Fruit fly (Drosophila melanogaster): ENCODE measurements around the gene osk.

DNA sequence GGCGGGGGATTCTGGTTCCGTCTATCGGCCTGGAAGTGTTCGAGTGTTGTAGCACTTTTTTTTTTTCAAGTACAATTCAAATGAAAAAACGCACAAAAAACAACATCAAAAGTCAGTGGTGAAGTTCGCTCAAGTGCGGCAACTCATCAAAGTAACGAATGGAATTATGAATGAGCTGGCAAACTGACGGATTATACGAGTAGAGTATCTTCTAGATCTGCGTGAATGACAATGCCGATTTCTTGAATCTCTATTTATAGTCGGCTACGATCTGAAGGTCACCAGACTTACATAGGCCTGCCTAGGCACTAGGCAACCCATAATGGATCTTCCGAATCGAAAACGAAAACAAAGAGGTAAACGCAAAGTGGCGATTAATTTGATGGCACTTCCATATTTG is 49.3 kb upstream of the osk start:
- TF ChIP-seq fru (GFP tag; optimal IDR thresholded peaks at IDR 0.05) (no peak), rgr (GFP tag; optimal IDR thresholded peaks at IDR 0.05) (no peak), woc (GFP tag; optimal IDR thresholded peaks at IDR 0.05) (no peak), Hr83 (GFP tag; optimal IDR thresholded peaks at IDR 0.05; ENCODE audit: poor library complexity, severe bottlenecking) (no peak), Myc (optimal IDR thresholded peaks at IDR 0.05) (no peak), sv (GFP tag; optimal IDR thresholded peaks at IDR 0.05) (no peak), pan (optimal IDR thresholded peaks at IDR 0.05) (no peak), br (GFP tag; optimal IDR thresholded peaks at IDR 0.05) (no peak), psq (GFP tag; optimal IDR thresholded peaks at IDR 0.05) (no peak), usp (GFP tag; optimal IDR thresholded peaks at IDR 0.05) (no peak)
